Worm (Caenorhabditis elegans) whole organism, L2 larva: Measurements from ENCODE around the gene nhr-131.
A peak's percentile ranks its signal among the peaks of the same experiment; 100 is the strongest.

Source experiments
- F13H6.1 ChIP-seq: sonication (generic microtip); optimal IDR thresholded peaks from 2 replicates; lab custom pipeline; 2016; ENCODE audit warnings: missing genetic modification characterization, missing compliant biosample characterization
- Y55F3AM.14 ChIP-seq: fragments of 200-800 bp; sonication (Bioruptor generic); optimal IDR thresholded peaks from 2 replicates; lab custom pipeline; 2018; ENCODE audit warnings: mild to moderate bottlenecking, missing genetic modification characterization, missing compliant biosample characterization
- blmp-1 ChIP-seq: sonication (generic microtip); optimal IDR thresholded peaks from 2 replicates; lab custom pipeline; 2017; ENCODE audit warnings: missing genetic modification characterization, mild to moderate bottlenecking, missing compliant biosample characterization, antibody characterized with exemption, moderate library complexity; ENCODE audit not compliant: insufficient read depth
- ceh-16 ChIP-seq: fragments of 150-350 bp; optimal IDR thresholded peaks from 2 replicates; lab custom pipeline; 2014; ENCODE audit warnings: missing biosample characterization, missing genetic modification characterization
- ceh-82 ChIP-seq: fragments of 150-350 bp; optimal IDR thresholded peaks from 2 replicates; lab custom pipeline; 2014; ENCODE audit warnings: missing biosample characterization, missing genetic modification characterization
- elt-1 ChIP-seq: fragments of 150-350 bp; optimal IDR thresholded peaks from 2 replicates; lab custom pipeline; 2014; ENCODE audit warnings: missing biosample characterization, missing genetic modification characterization
- fos-1 ChIP-seq: fragments of 150-350 bp; optimal IDR thresholded peaks from 2 replicates; lab custom pipeline; 2014; ENCODE audit warnings: missing biosample characterization, missing genetic modification characterization
- nhr-11 ChIP-seq: fragments of 150-350 bp; optimal IDR thresholded peaks from 2 replicates; lab custom pipeline; 2014; ENCODE audit warnings: missing biosample characterization, missing genetic modification characterization
- nhr-129 ChIP-seq: fragments of 150-350 bp; optimal IDR thresholded peaks from 2 replicates; lab custom pipeline; 2014; ENCODE audit warnings: missing biosample characterization, missing genetic modification characterization
- nhr-77 ChIP-seq: fragments of 150-350 bp; optimal IDR thresholded peaks from 2 replicates; lab custom pipeline; 2014; ENCODE audit warnings: missing biosample characterization, missing genetic modification characterization
- unc-62 ChIP-seq: fragments of 150-350 bp; optimal IDR thresholded peaks from 2 replicates; lab custom pipeline; 2014; ENCODE audit warnings: missing biosample characterization, missing genetic modification reagents, missing genetic modification characterization
- ztf-11 ChIP-seq: sonication (generic microtip); optimal IDR thresholded peaks from 2 replicates; lab custom pipeline; 2017; ENCODE audit warnings: missing biosample characterization, missing genetic modification characterization
- ztf-4 ChIP-seq: fragments of 150-350 bp; optimal IDR thresholded peaks from 2 replicates; lab custom pipeline; 2014; ENCODE audit warnings: missing biosample characterization, missing genetic modification characterization

- TF ChIP-seq ceh-82: no peak
- TF ChIP-seq nhr-11 (tag; lab: Kevin White, UChicago): no peak
- no peak for TF ChIP-seq ztf-4 (tag; lab: Kevin White, UChicago)
- no peak for TF ChIP-seq unc-62
- TF ChIP-seq ceh-16: no peak
- peak; percentile 1 for TF ChIP-seq F13H6.1 (tag; lab: Kevin White, UChicago)
- peak; percentile 75 for TF ChIP-seq fos-1 (tag; lab: Kevin White, UChicago)
- no peak for TF ChIP-seq Y55F3AM.14 (GFP tag; lab: Kevin White, UChicago)
- TF ChIP-seq elt-1 (tag; lab: Kevin White, UChicago): no peak
- no peak for TF ChIP-seq nhr-129
- no peak for TF ChIP-seq ztf-11 (tag; lab: Kevin White, UChicago)
- TF ChIP-seq nhr-77 (tag; lab: Kevin White, UChicago): no peak
- no peak for TF ChIP-seq blmp-1 (tag; lab: Kevin White, UChicago)
Measured at ce11 chrV:459464-459863, 34.7 kb upstream of the nhr-131 start, which contains the start of gene nhr-203.
